Worm (Caenorhabditis elegans) whole organism, midembryonic: ENCODE measurements around the gene ztf-18.

Experiments used
- T22C8.4 ChIP-seq: fragments of 200-800 bp; sonication (Bioruptor generic); IDR thresholded peaks from 2 replicates; pipeline ENCODE4 v1.3.6; 2022; ENCODE audit warnings: missing genetic modification characterization, missing compliant biosample characterization
- cog-1 ChIP-seq: sonication (generic microtip); optimal IDR thresholded peaks from 2 replicates; lab custom pipeline; 2016; ENCODE audit warnings: missing genetic modification characterization, missing compliant biosample characterization
- flt-1 ChIP-seq: fragments of 200-800 bp; sonication (Bioruptor generic); IDR thresholded peaks from 2 replicates; pipeline ENCODE4 v1.3.6; 2022; ENCODE audit warnings: missing genetic modification characterization, missing compliant biosample characterization
- klf-2 ChIP-seq: fragments of 200-800 bp; sonication (Bioruptor generic); conservative IDR thresholded peaks from 2 replicates; pipeline ENCODE4 v1.3.6; 2022; ENCODE audit warnings: missing genetic modification reagents, missing genetic modification characterization, missing compliant biosample characterization
- med-1 ChIP-seq: sonication (generic microtip); optimal IDR thresholded peaks from 2 replicates; lab custom pipeline; 2017; ENCODE audit warnings: missing genetic modification characterization, mild to moderate bottlenecking, missing compliant biosample characterization, antibody characterized with exemption, missing genetic modification reagents; ENCODE audit not compliant: insufficient read depth
- ref-1 ChIP-seq: fragments of 200-800 bp; sonication (Bioruptor generic); conservative IDR thresholded peaks from 2 replicates; pipeline ENCODE4 v1.3.6; 2022; ENCODE audit warnings: missing genetic modification reagents, missing genetic modification characterization, missing compliant biosample characterization
- tab-1 ChIP-seq: fragments of 200-800 bp; sonication (Bioruptor generic); IDR thresholded peaks from 2 replicates; pipeline ENCODE4 v1.3.6; 2022; ENCODE audit warnings: missing genetic modification characterization, missing compliant biosample characterization
- ztf-23 ChIP-seq: fragments of 200-800 bp; sonication (Bioruptor generic); IDR thresholded peaks from 2 replicates; pipeline ENCODE4 v1.3.6; 2022; ENCODE audit warnings: missing genetic modification reagents, missing genetic modification characterization, missing compliant biosample characterization
- ztf-29 ChIP-seq: fragments of 200-800 bp; sonication (Bioruptor generic); IDR thresholded peaks from 2 replicates; pipeline ENCODE4 v1.3.6; 2022; ENCODE audit warnings: missing genetic modification reagents, missing genetic modification characterization, missing compliant biosample characterization

The ztf-18 gene

ce11 chrIII:895525-895924 lies at the start of gene ztf-18, which contains the start of gene F23H11.2:
Gene ztf-18 (minus strand): TSS chrIII:895712.
Gene F23H11.2 (plus strand): TSS chrIII:895747.
- TF ChIP-seq ref-1 (GFP tag; lab: Robert Waterston, UW) = no peak
- TF ChIP-seq cog-1 (tag; lab: Kevin White, UChicago) = no peak
- no peak for TF ChIP-seq med-1
- TF ChIP-seq tab-1 (GFP tag; lab: Robert Waterston, UW) = no peak
- TF ChIP-seq klf-2 (GFP tag; lab: Robert Waterston, UW) = no peak
- no peak for TF ChIP-seq T22C8.4 (GFP tag; lab: Robert Waterston, UW)
- TF ChIP-seq ztf-23 (GFP tag; lab: Robert Waterston, UW) = no peak
- TF ChIP-seq flt-1 (GFP tag; lab: Robert Waterston, UW) = no peak
- no peak for TF ChIP-seq ztf-29 (GFP tag; lab: Robert Waterston, UW)

ce11 chrIII:943426-943927 lies 48.0 kb upstream of the ztf-18 start, which contains the start of gene fbxa-59:
Gene fbxa-59 (minus strand): TSS chrIII:943476.
- TF ChIP-seq ztf-23 (GFP tag; lab: Robert Waterston, UW) (no peak), tab-1 (GFP tag; lab: Robert Waterston, UW) (no peak), klf-2 (GFP tag; lab: Robert Waterston, UW) (no peak), flt-1 (GFP tag; lab: Robert Waterston, UW) (no peak), ref-1 (GFP tag; lab: Robert Waterston, UW) (no peak), med-1 (no peak), ztf-29 (GFP tag; lab: Robert Waterston, UW) (no peak), cog-1 (tag; lab: Kevin White, UChicago) (no peak), T22C8.4 (GFP tag; lab: Robert Waterston, UW) (no peak)

DNA sequence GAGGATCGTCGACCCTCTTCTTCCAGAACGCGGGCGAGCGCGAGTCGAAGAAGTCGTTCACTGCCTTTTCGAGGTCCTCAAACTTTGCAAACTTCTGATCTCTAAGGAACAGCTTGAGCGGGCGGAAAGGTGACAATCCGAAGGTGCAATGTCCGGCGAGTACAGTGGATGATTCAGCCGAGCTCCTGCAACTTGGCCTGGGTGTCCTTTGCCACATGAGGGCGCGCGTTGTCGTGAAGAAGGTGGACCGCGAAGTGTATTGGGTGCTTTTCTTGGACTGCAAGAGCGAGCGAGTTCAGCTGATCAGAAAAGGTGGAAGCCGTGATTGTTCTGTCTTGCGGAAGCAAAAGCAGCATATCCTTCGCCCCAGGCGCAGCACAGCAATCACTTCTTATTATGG lies 46.4 kb upstream of the ztf-18 start:
- TF ChIP-seq tab-1 (GFP tag; lab: Robert Waterston, UW) (no peak), klf-2 (GFP tag; lab: Robert Waterston, UW) (no peak), ref-1 (GFP tag; lab: Robert Waterston, UW) (no peak), flt-1 (GFP tag; lab: Robert Waterston, UW) (no peak)

- no peak for TF ChIP-seq med-1
Measured at ce11 chrIII:938569-938968, 43.1 kb upstream of the ztf-18 start, which contains the start of gene fbxa-22. Gene fbxa-22 (plus strand): TSS chrIII:938869.

DNA sequence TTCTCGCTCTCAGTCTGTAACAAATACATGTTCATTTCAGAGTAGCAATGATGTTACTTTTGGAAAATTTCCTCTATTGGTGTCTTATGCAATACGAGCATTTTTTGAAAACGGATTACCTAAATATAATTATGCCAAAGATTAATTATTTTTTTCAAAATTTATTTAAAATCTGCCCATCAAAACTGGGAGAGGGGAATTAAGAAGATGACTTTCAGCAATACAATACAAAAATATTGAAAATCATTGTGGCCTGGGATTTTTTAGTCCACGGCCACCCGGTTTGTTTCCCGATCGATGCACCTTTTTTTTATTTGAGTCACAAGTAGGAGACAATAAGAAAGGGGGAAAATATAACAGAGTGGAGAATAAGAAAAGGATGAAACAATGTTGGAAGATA lies 42.4 kb upstream of the ztf-18 start, which contains the start of gene fbxa-56:
fbxa-56 (minus strand) TSS at position 101 of the 400 bp plus-strand sequence.
- TF ChIP-seq ztf-29 (GFP tag; lab: Robert Waterston, UW) (no peak), ztf-23 (GFP tag; lab: Robert Waterston, UW) (no peak), flt-1 (GFP tag; lab: Robert Waterston, UW) (no peak), tab-1 (GFP tag; lab: Robert Waterston, UW) (no peak), med-1 (no peak), ref-1 (GFP tag; lab: Robert Waterston, UW) (no peak), cog-1 (tag; lab: Kevin White, UChicago) (no peak), T22C8.4 (GFP tag; lab: Robert Waterston, UW) (no peak), klf-2 (GFP tag; lab: Robert Waterston, UW) (no peak)

ce11 chrIII:936037-936507 lies 40.6 kb upstream of the ztf-18 start, which contains the start of gene fbxa-55:
Gene fbxa-55 (minus strand): TSS chrIII:936087.
- TF ChIP-seq med-1 (no peak), T22C8.4 (GFP tag; lab: Robert Waterston, UW) (no peak), klf-2 (GFP tag; lab: Robert Waterston, UW) (no peak), ztf-23 (GFP tag; lab: Robert Waterston, UW) (no peak), flt-1 (GFP tag; lab: Robert Waterston, UW) (no peak), cog-1 (tag; lab: Kevin White, UChicago) (no peak), ref-1 (GFP tag; lab: Robert Waterston, UW) (no peak), ztf-29 (GFP tag; lab: Robert Waterston, UW) (no peak), tab-1 (GFP tag; lab: Robert Waterston, UW) (no peak)

- TF ChIP-seq cog-1 (tag; lab: Kevin White, UChicago) = peak; percentile 33
Measured at ce11 chrIII:931405-931804, 35.9 kb upstream of the ztf-18 start.

ce11 chrIII:926216-926615 lies 30.7 kb upstream of the ztf-18 start, which contains the start of gene pef-1:
Gene pef-1 (minus strand): TSS chrIII:926316.
- TF ChIP-seq tab-1 (GFP tag; lab: Robert Waterston, UW) (no peak), klf-2 (GFP tag; lab: Robert Waterston, UW) (no peak), med-1 (no peak), flt-1 (GFP tag; lab: Robert Waterston, UW) (no peak), ztf-29 (GFP tag; lab: Robert Waterston, UW) (no peak)

DNA sequence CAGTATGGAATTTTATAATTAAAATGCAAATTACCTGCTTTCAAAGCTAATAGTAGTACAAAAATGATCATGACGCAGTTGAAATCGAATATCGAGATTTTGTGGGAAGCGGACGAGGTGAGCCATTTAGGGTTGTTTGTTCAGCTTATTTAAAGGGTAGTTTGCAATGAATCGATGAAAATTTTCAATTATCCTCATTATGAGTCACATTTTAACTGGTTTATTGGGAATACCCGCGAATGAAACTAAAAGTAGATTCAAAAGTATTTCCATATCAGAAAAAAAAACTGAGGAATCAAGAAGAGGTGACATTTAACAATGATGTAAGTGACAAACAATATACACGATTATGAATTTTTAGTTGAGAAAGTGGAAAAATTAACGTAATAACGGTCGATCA lies 23.8 kb upstream of the ztf-18 start, which contains the start of gene F23H11.7:
F23H11.7 (minus strand) TSS at position 101 of the 400 bp plus-strand sequence.
- TF ChIP-seq T22C8.4 (GFP tag; lab: Robert Waterston, UW) (no peak), ref-1 (GFP tag; lab: Robert Waterston, UW) (no peak), ztf-23 (GFP tag; lab: Robert Waterston, UW) (no peak), cog-1 (tag; lab: Kevin White, UChicago) (no peak), tab-1 (GFP tag; lab: Robert Waterston, UW) (no peak)

DNA sequence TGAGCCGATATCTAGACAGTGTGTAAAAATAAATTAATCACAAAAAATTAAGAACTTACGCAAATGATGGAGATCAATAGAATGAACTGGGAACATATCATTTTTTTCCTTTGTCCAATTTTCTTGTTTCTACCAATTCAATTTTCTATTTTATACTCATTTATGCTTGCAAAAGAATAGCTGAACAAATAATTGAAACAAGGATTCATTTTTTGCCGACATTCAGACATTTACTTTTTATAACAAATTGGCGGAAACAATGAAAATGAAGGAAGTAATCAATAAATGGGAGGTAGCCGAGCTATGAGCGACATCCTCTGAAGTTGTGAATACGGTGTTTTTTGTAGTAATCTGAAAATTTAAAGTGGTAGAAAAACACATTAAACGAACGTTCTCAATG lies 21.4 kb upstream of the ztf-18 start, which contains the start of gene idpp-13:
idpp-13 (minus strand) TSS at position 101 of the 400 bp plus-strand sequence.
- no peak for TF ChIP-seq klf-2 (GFP tag; lab: Robert Waterston, UW)
